Worm (Caenorhabditis elegans) whole organism, L2 larva: ENCODE measurements around the gene F28F8.9.

Experiments used
- C34F6.9 ChIP-seq: fragments of 150-350 bp; optimal IDR thresholded peaks from 2 replicates; lab custom pipeline; 2014; ENCODE audit warnings: missing biosample characterization, missing genetic modification characterization
- F13H6.1 ChIP-seq: sonication (generic microtip); optimal IDR thresholded peaks from 2 replicates; lab custom pipeline; 2016; ENCODE audit warnings: missing genetic modification characterization, missing compliant biosample characterization
- R02D3.7 ChIP-seq: fragments of 150-350 bp; optimal IDR thresholded peaks from 2 replicates; lab custom pipeline; 2014; ENCODE audit warnings: missing biosample characterization, missing genetic modification characterization
- Y55F3AM.14 ChIP-seq: fragments of 200-800 bp; sonication (Bioruptor generic); optimal IDR thresholded peaks from 2 replicates; lab custom pipeline; 2018; ENCODE audit warnings: mild to moderate bottlenecking, missing genetic modification characterization, missing compliant biosample characterization
- alr-1 ChIP-seq: fragments of 150-350 bp; optimal IDR thresholded peaks from 2 replicates; lab custom pipeline; 2014; ENCODE audit warnings: missing biosample characterization, missing genetic modification characterization
- aly-2 ChIP-seq: fragments of 150-350 bp; optimal IDR thresholded peaks from 2 replicates; lab custom pipeline; 2014; ENCODE audit warnings: missing biosample characterization, missing genetic modification characterization
- ama-1 ChIP-seq: fragments of 150-350 bp; optimal IDR thresholded peaks from 2 replicates; lab custom pipeline; 2018; ENCODE audit warnings: inconsistent platforms
- blmp-1 ChIP-seq: sonication (generic microtip); optimal IDR thresholded peaks from 2 replicates; lab custom pipeline; 2017; ENCODE audit warnings: missing genetic modification characterization, mild to moderate bottlenecking, missing compliant biosample characterization, antibody characterized with exemption, moderate library complexity; ENCODE audit not compliant: insufficient read depth
- ceh-16 ChIP-seq: fragments of 150-350 bp; optimal IDR thresholded peaks from 2 replicates; lab custom pipeline; 2014; ENCODE audit warnings: missing biosample characterization, missing genetic modification characterization
- crh-2 ChIP-seq: sonication (generic microtip); optimal IDR thresholded peaks from 2 replicates; lab custom pipeline; 2017; ENCODE audit warnings: missing biosample characterization, missing genetic modification characterization
- egl-27 ChIP-seq: sonication (generic microtip); optimal IDR thresholded peaks from 3 replicates; lab custom pipeline; 2017; ENCODE audit warnings: missing biosample characterization, missing genetic modification reagents, missing genetic modification characterization
- elt-3 ChIP-seq: sonication (generic microtip); optimal IDR thresholded peaks from 2 replicates; lab custom pipeline; 2017; ENCODE audit warnings: missing biosample characterization, missing genetic modification characterization
- fos-1 ChIP-seq: fragments of 150-350 bp; optimal IDR thresholded peaks from 2 replicates; lab custom pipeline; 2014; ENCODE audit warnings: missing biosample characterization, missing genetic modification characterization
- gmeb-1 ChIP-seq: fragments of 150-350 bp; optimal IDR thresholded peaks from 2 replicates; lab custom pipeline; 2014; ENCODE audit warnings: missing biosample characterization, missing genetic modification characterization
- lin-11 ChIP-seq: fragments of 150-350 bp; sonication (generic microtip); optimal IDR thresholded peaks from 2 replicates; lab custom pipeline; 2014; ENCODE audit warnings: missing biosample characterization, missing genetic modification characterization, inconsistent platforms, mixed read lengths
- lin-13 ChIP-seq: fragments of 150-350 bp; optimal IDR thresholded peaks from 2 replicates; lab custom pipeline; 2014; ENCODE audit warnings: missing biosample characterization, missing genetic modification reagents, missing genetic modification characterization
- lsy-2 ChIP-seq, 2 experiments: fragments of 150-350 bp in 1 of 2; sonication (generic microtip) in 1 of 2; optimal IDR thresholded peaks; 2 replicates each; lab custom pipeline; 2014 to 2017; ENCODE audit warnings: missing biosample characterization in 2 of 2, missing genetic modification characterization in 2 of 2
- mab-5 ChIP-seq: fragments of 150-350 bp; optimal IDR thresholded peaks from 2 replicates; lab custom pipeline; 2014; ENCODE audit warnings: missing biosample characterization, missing genetic modification characterization
- mbf-1 ChIP-seq: sonication (generic microtip); optimal IDR thresholded peaks from 2 replicates; lab custom pipeline; 2017; ENCODE audit warnings: missing biosample characterization, missing genetic modification characterization
- mdl-1 ChIP-seq, 2 experiments: fragments of 150-350 bp in 1 of 2; sonication (generic microtip) in 1 of 2; optimal IDR thresholded peaks; 2 replicates each; lab custom pipeline; 2017; ENCODE audit warnings: missing biosample characterization in 2 of 2, missing genetic modification characterization in 2 of 2
- nhr-11 ChIP-seq: fragments of 150-350 bp; optimal IDR thresholded peaks from 2 replicates; lab custom pipeline; 2014; ENCODE audit warnings: missing biosample characterization, missing genetic modification characterization
- nhr-129 ChIP-seq: fragments of 150-350 bp; optimal IDR thresholded peaks from 2 replicates; lab custom pipeline; 2014; ENCODE audit warnings: missing biosample characterization, missing genetic modification characterization
- nhr-21 ChIP-seq: fragments of 150-350 bp; optimal IDR thresholded peaks from 2 replicates; lab custom pipeline; 2014; ENCODE audit warnings: missing biosample characterization, missing genetic modification characterization
- nhr-23 ChIP-seq: fragments of 150-350 bp; optimal IDR thresholded peaks from 2 replicates; lab custom pipeline; 2014; ENCODE audit warnings: missing biosample characterization, missing genetic modification reagents, missing genetic modification characterization
- nhr-25 ChIP-seq: fragments of 150-350 bp; sonication (generic microtip); optimal IDR thresholded peaks from 3 replicates; lab custom pipeline; 2014; ENCODE audit warnings: missing biosample characterization, missing genetic modification characterization
- nhr-6 ChIP-seq: fragments of 150-350 bp; optimal IDR thresholded peaks from 2 replicates; lab custom pipeline; 2014; ENCODE audit warnings: missing biosample characterization, missing genetic modification characterization
- peb-1 ChIP-seq: fragments of 150-350 bp; optimal IDR thresholded peaks from 2 replicates; lab custom pipeline; 2014; ENCODE audit warnings: missing biosample characterization, missing genetic modification characterization
- sem-4 ChIP-seq: fragments of 150-350 bp; optimal IDR thresholded peaks from 2 replicates; lab custom pipeline; 2014; ENCODE audit warnings: missing biosample characterization, missing genetic modification reagents, missing genetic modification characterization
- sma-3 ChIP-seq: sonication (generic microtip); optimal IDR thresholded peaks from 2 replicates; lab custom pipeline; 2016; ENCODE audit warnings: missing genetic modification reagents, missing genetic modification characterization, missing compliant biosample characterization
- sma-9 ChIP-seq, 2 experiments: fragments of 150-350 bp in 1 of 2; sonication (generic microtip) in 1 of 2; optimal IDR thresholded peaks; 2 replicates each; lab custom pipeline; 2014 to 2016; ENCODE audit warnings: missing genetic modification characterization in 2 of 2, mild to moderate bottlenecking in 1 of 2, missing biosample characterization in 1 of 2, missing compliant biosample characterization in 1 of 2, missing genetic modification reagents in 1 of 2, moderate library complexity in 1 of 2
- snpc-4 ChIP-seq: fragments of 150-350 bp; optimal IDR thresholded peaks from 2 replicates; lab custom pipeline; 2014; ENCODE audit warnings: missing biosample characterization, missing genetic modification characterization
- unc-55 ChIP-seq: fragments of 150-350 bp; sonication (generic microtip); optimal IDR thresholded peaks from 3 replicates; lab custom pipeline; 2014; ENCODE audit warnings: missing biosample characterization, missing genetic modification reagents, missing genetic modification characterization
- ztf-11 ChIP-seq: sonication (generic microtip); optimal IDR thresholded peaks from 2 replicates; lab custom pipeline; 2017; ENCODE audit warnings: missing biosample characterization, missing genetic modification characterization
- ztf-4 ChIP-seq: fragments of 150-350 bp; optimal IDR thresholded peaks from 2 replicates; lab custom pipeline; 2014; ENCODE audit warnings: missing biosample characterization, missing genetic modification characterization

F28F8.9 gene

ce11 chrV:15569702-15570430, 8.6 kb downstream of the F28F8.9 start, which contains the start of gene lsm-5:
lsm-5 (plus strand) TSS chrV:15570380.
- TF ChIP-seq nhr-25 (tag; lab: Kevin White, UChicago) = peak; percentile 40
- TF ChIP-seq snpc-4 (tag; lab: Kevin White, UChicago) = peak; percentile 22
- TF ChIP-seq ama-1 (lab: Kevin White, UChicago) = peak; percentile 95
- TF ChIP-seq sma-9 (GFP tag; optimal IDR thresholded peaks at IDR 0.05; lab: Kevin White, UChicago) = peak; percentile 44
- no peak for TF ChIP-seq sma-9 (tag; optimal IDR thresholded peaks at IDR 0.05; lab: Kevin White, UChicago)
- peak; percentile 61 for TF ChIP-seq crh-2 (tag; lab: Kevin White, UChicago)
- peak in 1 of 2 experiments; percentile 80 for TF ChIP-seq lsy-2 (tag; optimal IDR thresholded peaks at IDR 0.05; lab: Kevin White, UChicago)
- peak; percentile 88 for TF ChIP-seq unc-55 (GFP tag; lab: Kevin White, UChicago)
- peak; percentile 77 for TF ChIP-seq nhr-129 (tag; lab: Kevin White, UChicago)
- peak; percentile 39 for TF ChIP-seq sma-3
- no peak for TF ChIP-seq mbf-1 (tag; lab: Kevin White, UChicago)
- TF ChIP-seq blmp-1 (tag; lab: Kevin White, UChicago) = no peak
- TF ChIP-seq peb-1 (tag; lab: Kevin White, UChicago) = no peak
- TF ChIP-seq C34F6.9 (tag; lab: Kevin White, UChicago) = peak; percentile 66
- peak; percentile 37 for TF ChIP-seq F13H6.1 (tag; lab: Kevin White, UChicago)
- TF ChIP-seq nhr-21 = peak; percentile 40
- TF ChIP-seq ceh-16 = peak; percentile 25
- no peak for TF ChIP-seq aly-2 (tag; lab: Kevin White, UChicago)
- TF ChIP-seq mab-5 (tag; lab: Kevin White, UChicago) = no peak
- TF ChIP-seq fos-1 (tag; lab: Kevin White, UChicago) = peak; percentile 27
- peak; percentile 93 for TF ChIP-seq gmeb-1 (tag; lab: Kevin White, UChicago)
- peak; percentile 84 for TF ChIP-seq R02D3.7 (tag; lab: Kevin White, UChicago)
- peak; percentile 36 for TF ChIP-seq nhr-6
- TF ChIP-seq lin-13 = peak; percentile 26
- TF ChIP-seq, all 48 proteins: peak for 18

DNA sequence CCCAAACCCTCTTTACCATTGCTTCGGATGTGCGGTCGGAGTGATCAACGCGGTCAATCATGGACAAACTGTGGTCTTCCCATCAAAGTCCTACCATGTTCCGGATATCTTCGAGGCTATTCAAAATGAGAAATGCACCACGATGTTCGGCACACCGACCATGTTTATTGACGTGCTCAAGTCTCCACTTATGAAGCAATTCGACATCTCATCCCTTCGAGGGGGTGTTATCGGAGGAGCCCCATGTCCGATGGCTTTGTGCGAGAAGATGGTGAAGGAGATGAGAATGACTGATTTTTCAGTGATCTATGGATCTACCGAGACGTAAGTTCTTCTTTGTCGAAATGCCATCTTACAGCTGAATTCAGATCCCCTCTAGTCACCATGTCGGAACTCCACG, 10.1 kb downstream of the F28F8.9 start:
- peak; percentile 69 for TF ChIP-seq ama-1 (lab: Kevin White, UChicago)
- no peak for TF ChIP-seq ztf-11
- TF ChIP-seq, all 48 proteins: peak for 1

DNA sequence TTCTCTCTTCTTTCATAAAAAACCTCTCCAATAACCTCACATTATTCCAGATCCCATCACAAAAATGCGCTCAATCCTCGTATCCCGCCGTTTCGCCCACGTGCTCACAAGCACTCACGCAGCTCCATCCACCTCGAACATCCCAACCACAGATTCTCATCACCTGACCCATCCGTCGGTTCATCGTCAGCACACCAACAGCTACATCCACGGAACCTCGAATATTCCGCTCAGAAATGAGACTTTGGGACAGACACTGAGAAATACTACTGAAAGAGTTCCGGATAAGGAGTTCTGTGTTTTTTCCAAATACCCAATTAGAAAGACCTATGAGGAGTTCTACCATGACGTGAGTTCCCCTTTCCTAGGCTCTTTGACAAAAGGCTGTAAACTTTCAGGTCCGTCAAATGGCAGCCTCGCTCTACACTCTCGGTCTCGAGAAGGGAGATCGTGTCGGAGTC, 11.1 kb downstream of the F28F8.9 start, which contains the start of gene acs-2:
Gene acs-2 (plus strand): TSS at position 51 of the 461 bp plus-strand sequence.
- no peak for TF ChIP-seq peb-1 (tag; lab: Kevin White, UChicago)
- TF ChIP-seq mab-5 (tag; lab: Kevin White, UChicago) = no peak
- no peak for TF ChIP-seq nhr-11 (tag; lab: Kevin White, UChicago)
- TF ChIP-seq ztf-11 = no peak
- TF ChIP-seq ceh-16 = no peak
- TF ChIP-seq fos-1 (tag; lab: Kevin White, UChicago) = no peak
- TF ChIP-seq elt-3 (tag; lab: Kevin White, UChicago) = no peak

- TF ChIP-seq mdl-1 (tag; optimal IDR thresholded peaks at IDR 0.05; lab: Kevin White, UChicago) (peak; percentile 45 to 89), snpc-4 (tag; lab: Kevin White, UChicago) (peak; percentile 63), sem-4 (tag; lab: Kevin White, UChicago) (peak; percentile 73), mab-5 (tag; lab: Kevin White, UChicago) (peak; percentile 76), elt-3 (tag; lab: Kevin White, UChicago) (no peak), peb-1 (tag; lab: Kevin White, UChicago) (no peak), C34F6.9 (tag; lab: Kevin White, UChicago) (peak; percentile 76), crh-2 (tag; lab: Kevin White, UChicago) (peak; percentile 83), Y55F3AM.14 (GFP tag; lab: Kevin White, UChicago) (no peak), ztf-4 (peak; percentile 42), lin-13 (peak; percentile 25), egl-27 (no peak), nhr-21 (peak; percentile 94), nhr-129 (tag; lab: Kevin White, UChicago) (peak; percentile 97), F13H6.1 (tag; lab: Kevin White, UChicago) (peak; percentile 81), ceh-16 (peak; percentile 68), sma-9 (GFP tag; optimal IDR thresholded peaks at IDR 0.05; lab: Kevin White, UChicago) (peak; percentile 94), sma-9 (tag; optimal IDR thresholded peaks at IDR 0.05; lab: Kevin White, UChicago) (no peak), lsy-2 (tag; optimal IDR thresholded peaks at IDR 0.05; lab: Kevin White, UChicago) (peak in 1 of 2 experiments; percentile 84), nhr-25 (tag; lab: Kevin White, UChicago) (peak; percentile 70), unc-55 (GFP tag; lab: Kevin White, UChicago) (peak; percentile 6), ama-1 (lab: Kevin White, UChicago) (peak; percentile 95), blmp-1 (tag; lab: Kevin White, UChicago) (peak; percentile 40), lin-11 (tag; lab: Kevin White, UChicago) (peak; percentile 57), sma-3 (peak; percentile 50), nhr-23 (tag; lab: Kevin White, UChicago) (no peak), alr-1 (tag; lab: Kevin White, UChicago) (no peak), nhr-6 (peak; percentile 29), gmeb-1 (tag; lab: Kevin White, UChicago) (peak; percentile 70)
Measured at ce11 chrV:15566511-15567178, 11.8 kb downstream of the F28F8.9 start.
